Worm (Caenorhabditis elegans) whole organism, midembryonic: ENCODE data around the gene Y39A1C.1.

Experiments
- flt-1 ChIP-seq: fragments of 200-800 bp; sonication (Bioruptor generic); IDR thresholded peaks from 2 replicates; pipeline ENCODE4 v1.3.6; 2022; ENCODE audit warnings: missing genetic modification characterization, missing compliant biosample characterization
- klf-2 ChIP-seq: fragments of 200-800 bp; sonication (Bioruptor generic); conservative IDR thresholded peaks from 2 replicates; pipeline ENCODE4 v1.3.6; 2022; ENCODE audit warnings: missing genetic modification reagents, missing genetic modification characterization, missing compliant biosample characterization

DNA sequence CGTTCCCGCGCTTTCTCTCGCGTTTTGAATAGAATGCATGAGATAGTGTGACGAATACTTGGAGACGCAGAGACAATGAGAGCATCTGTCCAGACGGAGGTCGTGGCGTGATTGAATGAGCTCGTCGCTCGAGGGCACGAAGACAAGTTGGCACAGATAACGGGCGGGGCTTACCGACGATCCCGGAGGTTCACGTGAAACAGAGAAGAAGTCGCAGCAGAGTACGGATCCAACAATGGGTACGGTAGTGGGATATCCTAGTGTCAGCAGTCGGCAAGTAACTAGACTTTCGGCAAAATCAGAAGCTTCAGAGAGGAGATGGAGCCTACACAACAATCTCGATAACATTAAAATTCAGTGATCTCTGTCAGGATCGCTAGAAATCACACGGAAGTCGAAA lies 35.5 kb upstream of the Y39A1C.1 start:
- TF ChIP-seq flt-1 (GFP tag; lab: Robert Waterston, UW) (no peak), klf-2 (GFP tag; lab: Robert Waterston, UW) (no peak)
